Worm (Caenorhabditis elegans): ENCODE data around the gene F44A6.5.

F44A6.5 gene

ce11 chrX:10189244-10189643 is 29.5 kb downstream of the F44A6.5 start:
- TF ChIP-seq T22C8.4 (GFP tag; IDR thresholded peaks at IDR 0.05) (no peak), flt-1 (GFP tag; IDR thresholded peaks at IDR 0.05) (no peak), klf-2 (GFP tag; conservative IDR thresholded peaks at IDR 0.05) (no peak)

ce11 chrX:10188493-10188895 is 30.2 kb downstream of the F44A6.5 start:
- TF ChIP-seq ztf-23 (GFP tag; IDR thresholded peaks at IDR 0.05) (0 out of 2 replicates have a peak, but pooled peaks have one; percentile 57), flt-1 (GFP tag; IDR thresholded peaks at IDR 0.05) (peak; percentile 80), ref-1 (GFP tag; conservative IDR thresholded peaks at IDR 0.05) (no peak), cog-1 (tag; optimal IDR thresholded peaks at IDR 0.05) (peak; percentile 79)

ce11 chrX:10184708-10185107 is 34.0 kb downstream of the F44A6.5 start:
- no peak for TF ChIP-seq flt-1 (GFP tag; IDR thresholded peaks at IDR 0.05)

- no peak for TF ChIP-seq cog-1 (tag; optimal IDR thresholded peaks at IDR 0.05)
- TF ChIP-seq klf-2 (GFP tag; conservative IDR thresholded peaks at IDR 0.05), result no peak
- no peak for TF ChIP-seq ztf-23 (GFP tag; IDR thresholded peaks at IDR 0.05)
- no peak for TF ChIP-seq med-1 (GFP tag; optimal IDR thresholded peaks at IDR 0.05; ENCODE audit: insufficient read depth)
- no peak for TF ChIP-seq T22C8.4 (GFP tag; IDR thresholded peaks at IDR 0.05)
- TF ChIP-seq ref-1 (GFP tag; conservative IDR thresholded peaks at IDR 0.05), result no peak
- no peak for TF ChIP-seq tab-1 (GFP tag; IDR thresholded peaks at IDR 0.05)
- TF ChIP-seq ztf-29 (GFP tag; IDR thresholded peaks at IDR 0.05), result no peak
- TF ChIP-seq flt-1 (GFP tag; IDR thresholded peaks at IDR 0.05), result no peak
Observed at ce11 chrX:10183695-10184094, 35.0 kb downstream of the F44A6.5 start, which contains the start of gene arrd-28. TSS of gene arrd-28 (plus strand) at chrX:10183995.

ce11 chrX:10182613-10183012 is 36.1 kb downstream of the F44A6.5 start:
- TF ChIP-seq T22C8.4 (GFP tag; IDR thresholded peaks at IDR 0.05) (no peak), tab-1 (GFP tag; IDR thresholded peaks at IDR 0.05) (no peak), ref-1 (GFP tag; conservative IDR thresholded peaks at IDR 0.05) (no peak), klf-2 (GFP tag; conservative IDR thresholded peaks at IDR 0.05) (no peak), flt-1 (GFP tag; IDR thresholded peaks at IDR 0.05) (no peak), cog-1 (tag; optimal IDR thresholded peaks at IDR 0.05) (no peak), ztf-23 (GFP tag; IDR thresholded peaks at IDR 0.05) (no peak), ztf-29 (GFP tag; IDR thresholded peaks at IDR 0.05) (no peak), med-1 (GFP tag; optimal IDR thresholded peaks at IDR 0.05; ENCODE audit: insufficient read depth) (no peak)

ce11 chrX:10176295-10176694 is 42.4 kb downstream of the F44A6.5 start, which contains the start of gene ncs-4:
TSS of gene ncs-4 (plus strand) at chrX:10176521.
- no peak for TF ChIP-seq flt-1 (GFP tag; IDR thresholded peaks at IDR 0.05)
- TF ChIP-seq cog-1 (tag; optimal IDR thresholded peaks at IDR 0.05), result no peak
- TF ChIP-seq T22C8.4 (GFP tag; IDR thresholded peaks at IDR 0.05), result no peak

ce11 chrX:10174683-10175082 is 44.0 kb downstream of the F44A6.5 start, which contains the start of gene C07A4.3:
TSS of gene C07A4.3 (plus strand) at chrX:10174983.
- no peak for TF ChIP-seq flt-1 (GFP tag; IDR thresholded peaks at IDR 0.05)
- TF ChIP-seq cog-1 (tag; optimal IDR thresholded peaks at IDR 0.05), result no peak
- no peak for TF ChIP-seq klf-2 (GFP tag; conservative IDR thresholded peaks at IDR 0.05)
- no peak for TF ChIP-seq ztf-29 (GFP tag; IDR thresholded peaks at IDR 0.05)
- no peak for TF ChIP-seq T22C8.4 (GFP tag; IDR thresholded peaks at IDR 0.05)
- TF ChIP-seq ztf-23 (GFP tag; IDR thresholded peaks at IDR 0.05), result no peak
- TF ChIP-seq med-1 (GFP tag; optimal IDR thresholded peaks at IDR 0.05; ENCODE audit: insufficient read depth), result no peak
- TF ChIP-seq tab-1 (GFP tag; IDR thresholded peaks at IDR 0.05), result no peak
- no peak for TF ChIP-seq ref-1 (GFP tag; conservative IDR thresholded peaks at IDR 0.05)

- TF ChIP-seq tab-1 (GFP tag; IDR thresholded peaks at IDR 0.05) (no peak), ref-1 (GFP tag; conservative IDR thresholded peaks at IDR 0.05) (no peak), flt-1 (GFP tag; IDR thresholded peaks at IDR 0.05) (no peak), T22C8.4 (GFP tag; IDR thresholded peaks at IDR 0.05) (no peak)
Observed at ce11 chrX:10172004-10172584, 46.6 kb downstream of the F44A6.5 start, which contains the start of gene C07A4.2. TSS of gene C07A4.2 (plus strand) at chrX:10172198.

ce11 chrX:10170598-10170997 is 48.1 kb downstream of the F44A6.5 start:
- TF ChIP-seq ztf-23 (GFP tag; IDR thresholded peaks at IDR 0.05), result no peak

ce11 chrX:10168534-10168933 is 50.2 kb downstream of the F44A6.5 start:
- TF ChIP-seq T22C8.4 (GFP tag; IDR thresholded peaks at IDR 0.05) (no peak), flt-1 (GFP tag; IDR thresholded peaks at IDR 0.05) (no peak), ref-1 (GFP tag; conservative IDR thresholded peaks at IDR 0.05) (no peak), ztf-23 (GFP tag; IDR thresholded peaks at IDR 0.05) (no peak), klf-2 (GFP tag; conservative IDR thresholded peaks at IDR 0.05) (no peak), tab-1 (GFP tag; IDR thresholded peaks at IDR 0.05) (no peak), ztf-29 (GFP tag; IDR thresholded peaks at IDR 0.05) (no peak), cog-1 (tag; optimal IDR thresholded peaks at IDR 0.05) (no peak)

Data from whole organism, midembryonic.